Fruit fly (Drosophila melanogaster): Measurements from ENCODE around the gene CG42713.

dm6 chr2L:8937837-8938413 is 46.7 kb downstream of the CG42713 start:
- TF ChIP-seq CTCF (optimal IDR thresholded peaks at IDR 0.05) (no peak), CG8478 (optimal IDR thresholded peaks at IDR 0.05) (no peak)
